Worm (Caenorhabditis elegans) whole organism, young adult: ENCODE measurements around the gene srx-36.

ENCODE experiments used
- C06A6.2 ChIP-seq: fragments of 200-800 bp; sonication (Bioruptor generic); conservative IDR thresholded peaks from 2 replicates; pipeline ENCODE4 v1.3.6; 2022; ENCODE audit warnings: missing genetic modification characterization, missing compliant biosample characterization
- F10E7.11 ChIP-seq: sonication (generic microtip); optimal IDR thresholded peaks from 2 replicates; lab custom pipeline; 2017; ENCODE audit warnings: mild to moderate bottlenecking, missing genetic modification characterization, moderate library complexity, missing compliant biosample characterization
- F22D6.2 ChIP-seq: sonication (generic microtip); optimal IDR thresholded peaks from 2 replicates; lab custom pipeline; 2016; ENCODE audit warnings: mild to moderate bottlenecking, missing genetic modification characterization, missing compliant biosample characterization
- F33H1.4 ChIP-seq: fragments of 200-800 bp; sonication (Bioruptor generic); IDR thresholded peaks from 2 replicates; pipeline ENCODE4 v1.3.6; 2022; ENCODE audit warnings: missing genetic modification reagents, missing genetic modification characterization, missing compliant biosample characterization
- F57A8.1 ChIP-seq: fragments of 200-800 bp; sonication (Bioruptor generic); optimal IDR thresholded peaks from 2 replicates; lab custom pipeline; 2018; ENCODE audit warnings: mild to moderate bottlenecking, missing genetic modification characterization, moderate library complexity, missing compliant biosample characterization
- K11D2.4 ChIP-seq: fragments of 200-800 bp; sonication (Bioruptor generic); IDR thresholded peaks from 2 replicates; pipeline ENCODE4 v1.3.6; 2022; ENCODE audit warnings: missing genetic modification reagents, missing genetic modification characterization, missing compliant biosample characterization
- Y53F4B.3 ChIP-seq: fragments of 200-800 bp; sonication (Bioruptor generic); IDR thresholded peaks from 2 replicates; pipeline ENCODE4 v1.3.6; 2022; ENCODE audit warnings: missing genetic modification reagents, missing genetic modification characterization, missing compliant biosample characterization
- Y53G8AR.9 ChIP-seq: fragments of 200-800 bp; sonication (Bioruptor generic); conservative IDR thresholded peaks from 2 replicates; pipeline ENCODE4 v1.3.6; 2022; ENCODE audit warnings: missing genetic modification reagents, missing genetic modification characterization, missing compliant biosample characterization
- Y67H2A.10 ChIP-seq: fragments of 200-800 bp; sonication (Bioruptor generic); conservative IDR thresholded peaks from 2 replicates; pipeline ENCODE4 v1.3.6; 2022; ENCODE audit warnings: missing genetic modification reagents, missing genetic modification characterization, missing compliant biosample characterization
- Y79H2A.3 ChIP-seq: fragments of 200-800 bp; sonication (Bioruptor generic); conservative IDR thresholded peaks from 2 replicates; pipeline ENCODE4 v1.3.6; 2022; ENCODE audit warnings: missing genetic modification reagents, missing genetic modification characterization, missing compliant biosample characterization
- ama-1 ChIP-seq, 3 experiments: fragments of 150-350 bp in 1 of 3; sonication (generic microtip) in 2 of 3; optimal IDR thresholded peaks; 2 replicates each; lab custom pipeline; 2014 to 2018; ENCODE audit warnings: missing biosample characterization in 2 of 3, missing genetic modification characterization in 2 of 3, missing genetic modification reagents in 2 of 3
- atf-7 ChIP-seq: sonication (generic microtip); optimal IDR thresholded peaks from 2 replicates; lab custom pipeline; 2017; ENCODE audit warnings: mild to moderate bottlenecking, missing genetic modification characterization, missing compliant biosample characterization
- attf-3 ChIP-seq: fragments of 200-800 bp; sonication (Bioruptor generic); conservative IDR thresholded peaks from 2 replicates; pipeline ENCODE4 v1.3.6; 2022; ENCODE audit warnings: missing genetic modification reagents, missing genetic modification characterization, missing compliant biosample characterization
- attf-6 ChIP-seq: fragments of 200-800 bp; sonication (Bioruptor generic); IDR thresholded peaks from 2 replicates; pipeline ENCODE4 v1.3.6; 2022; ENCODE audit warnings: missing genetic modification reagents, missing genetic modification characterization, missing compliant biosample characterization
- ccch-3 ChIP-seq: fragments of 200-800 bp; sonication (Bioruptor generic); optimal IDR thresholded peaks from 2 replicates; lab custom pipeline; 2018; ENCODE audit warnings: mild to moderate bottlenecking, missing genetic modification characterization, missing compliant biosample characterization
- cebp-2 ChIP-seq: fragments of 200-800 bp; sonication (Bioruptor generic); IDR thresholded peaks from 2 replicates; pipeline ENCODE4 v1.3.6; 2022; ENCODE audit warnings: missing genetic modification characterization, missing compliant biosample characterization
- ceh-100 ChIP-seq: fragments of 200-800 bp; sonication (Bioruptor generic); IDR thresholded peaks from 2 replicates; pipeline ENCODE4 v1.3.6; 2022; ENCODE audit warnings: missing genetic modification reagents, missing genetic modification characterization, missing compliant biosample characterization
- ceh-58 ChIP-seq: fragments of 200-800 bp; sonication (Bioruptor generic); IDR thresholded peaks from 2 replicates; pipeline ENCODE4 v1.3.6; 2022; ENCODE audit warnings: missing genetic modification characterization, missing compliant biosample characterization
- ceh-91 ChIP-seq: fragments of 200-800 bp; sonication (Bioruptor generic); IDR thresholded peaks from 2 replicates; pipeline ENCODE4 v1.3.6; 2022; ENCODE audit warnings: missing genetic modification reagents, missing genetic modification characterization, missing compliant biosample characterization
- dox-1 ChIP-seq: fragments of 200-800 bp; sonication (Bioruptor generic); IDR thresholded peaks from 2 replicates; pipeline ENCODE4 v1.3.6; 2022; ENCODE audit warnings: missing genetic modification reagents, missing genetic modification characterization, missing compliant biosample characterization
- egrh-3 ChIP-seq: fragments of 200-800 bp; sonication (Bioruptor generic); IDR thresholded peaks from 2 replicates; pipeline ENCODE4 v1.3.6; 2022; ENCODE audit warnings: missing genetic modification reagents, missing genetic modification characterization, missing compliant biosample characterization
- gei-17 ChIP-seq: fragments of 200-800 bp; sonication (Bioruptor generic); optimal IDR thresholded peaks from 2 replicates; lab custom pipeline; 2018; ENCODE audit warnings: mild to moderate bottlenecking, missing genetic modification characterization, missing compliant biosample characterization
- hlh-26 ChIP-seq: fragments of 200-800 bp; sonication (Bioruptor generic); conservative IDR thresholded peaks from 2 replicates; pipeline ENCODE4 v1.3.6; 2022; ENCODE audit warnings: missing genetic modification reagents, missing genetic modification characterization, missing compliant biosample characterization
- hsf-1 ChIP-seq: fragments of 200-800 bp; sonication (Bioruptor generic); IDR thresholded peaks from 2 replicates; pipeline ENCODE4 v1.3.6; 2022; ENCODE audit warnings: missing genetic modification reagents, missing genetic modification characterization, missing compliant biosample characterization
- let-526 ChIP-seq: fragments of 200-800 bp; sonication (Bioruptor generic); IDR thresholded peaks from 2 replicates; pipeline ENCODE4 v1.3.6; 2022; ENCODE audit warnings: missing genetic modification reagents, missing genetic modification characterization, missing compliant biosample characterization
- let-607 ChIP-seq, 2 experiments: fragments of 200-800 bp in 1 of 2; sonication (Bioruptor generic) in 1 of 2; sonication (generic microtip) in 1 of 2; optimal IDR thresholded peaks; 2 replicates each; lab custom pipeline; 2016 to 2018; ENCODE audit warnings: mild to moderate bottlenecking in 2 of 2, missing compliant biosample characterization in 2 of 2, missing genetic modification characterization in 2 of 2, moderate library complexity in 2 of 2, missing genotype in 1 of 2
- lsy-27 ChIP-seq: sonication (generic microtip); optimal IDR thresholded peaks from 2 replicates; lab custom pipeline; 2017; ENCODE audit warnings: missing genetic modification characterization, mild to moderate bottlenecking, missing compliant biosample characterization, antibody characterized with exemption, missing genotype, borderline replicate concordance; ENCODE audit not compliant: insufficient read depth
- madf-6 ChIP-seq: fragments of 200-800 bp; sonication (Bioruptor generic); IDR thresholded peaks from 2 replicates; pipeline ENCODE4 v1.3.6; 2022; ENCODE audit warnings: missing genetic modification reagents, missing genetic modification characterization, missing compliant biosample characterization
- nhr-80 ChIP-seq: sonication (generic microtip); optimal IDR thresholded peaks from 2 replicates; lab custom pipeline; 2016; ENCODE audit warnings: missing genetic modification characterization, missing compliant biosample characterization
- rpc-1 ChIP-seq, 2 experiments: fragments of 150-350 bp in 1 of 2; sonication (generic microtip) in 1 of 2; optimal IDR thresholded peaks; 2 replicates each; lab custom pipeline; 2014 to 2018; ENCODE audit warnings: missing biosample characterization in 1 of 2, missing genetic modification characterization in 1 of 2, missing genetic modification reagents in 1 of 2, missing genotype in 1 of 2
- sdz-38 ChIP-seq: sonication (generic microtip); optimal IDR thresholded peaks from 2 replicates; lab custom pipeline; 2016; ENCODE audit warnings: missing genotype, missing genetic modification characterization, missing compliant biosample characterization
- snpc-1.1 ChIP-seq: sonication (generic microtip); optimal IDR thresholded peaks from 2 replicates; lab custom pipeline; 2017; ENCODE audit warnings: missing genetic modification characterization, mild to moderate bottlenecking, missing compliant biosample characterization, antibody characterized with exemption, moderate library complexity, missing genotype, missing genetic modification reagents; ENCODE audit not compliant: insufficient read depth
- snpc-1.3 ChIP-seq: sonication (generic microtip); optimal IDR thresholded peaks from 2 replicates; lab custom pipeline; 2017; ENCODE audit warnings: missing genetic modification characterization, mild to moderate bottlenecking, missing compliant biosample characterization, antibody characterized with exemption, moderate library complexity, missing genotype, missing genetic modification reagents; ENCODE audit not compliant: insufficient read depth
- snpc-4 ChIP-seq, 5 experiments: fragments of 150-350 bp in 1 of 5; sonication (generic microtip) in 4 of 5; optimal IDR thresholded peaks; 2 replicates each; lab custom pipeline; 2014 to 2018; ENCODE audit warnings: missing genetic modification characterization in 5 of 5, missing biosample characterization in 3 of 5, antibody characterized with exemption in 2 of 5, mild to moderate bottlenecking in 2 of 5, missing compliant biosample characterization in 2 of 5, missing genotype in 2 of 5, moderate library complexity in 2 of 5, missing genetic modification reagents in 1 of 5
- somi-1 ChIP-seq: fragments of 200-800 bp; sonication (Bioruptor generic); optimal IDR thresholded peaks from 2 replicates; lab custom pipeline; 2018; ENCODE audit warnings: mild to moderate bottlenecking, missing genetic modification characterization, missing compliant biosample characterization
- sptf-2 ChIP-seq: fragments of 200-800 bp; sonication (Bioruptor generic); optimal IDR thresholded peaks from 2 replicates; lab custom pipeline; 2018; ENCODE audit warnings: mild to moderate bottlenecking, missing genetic modification characterization, missing compliant biosample characterization
- tbp1 ChIP-seq: fragments of 200-800 bp; sonication (Bioruptor generic); optimal IDR thresholded peaks from 2 replicates; lab custom pipeline; 2018; ENCODE audit warnings: mild to moderate bottlenecking, missing genetic modification characterization, missing compliant biosample characterization
- tbx-9 ChIP-seq: sonication (generic microtip); optimal IDR thresholded peaks from 2 replicates; lab custom pipeline; 2016; ENCODE audit warnings: borderline replicate concordance, missing genetic modification characterization, inconsistent platforms, missing compliant biosample characterization
- tlf-1 ChIP-seq: fragments of 200-800 bp; sonication (Bioruptor generic); optimal IDR thresholded peaks from 2 replicates; lab custom pipeline; 2018; ENCODE audit warnings: mild to moderate bottlenecking, missing genetic modification characterization, missing compliant biosample characterization
- xnd-1 ChIP-seq: sonication (generic microtip); optimal IDR thresholded peaks from 2 replicates; lab custom pipeline; 2016; ENCODE audit warnings: missing genotype, missing genetic modification reagents, missing genetic modification characterization, missing compliant biosample characterization
- ztf-6 ChIP-seq: fragments of 200-800 bp; sonication (Bioruptor generic); IDR thresholded peaks from 2 replicates; pipeline ENCODE4 v1.3.6; 2022; ENCODE audit warnings: missing genetic modification reagents, missing genetic modification characterization, missing compliant biosample characterization

srx-36 gene

DNA sequence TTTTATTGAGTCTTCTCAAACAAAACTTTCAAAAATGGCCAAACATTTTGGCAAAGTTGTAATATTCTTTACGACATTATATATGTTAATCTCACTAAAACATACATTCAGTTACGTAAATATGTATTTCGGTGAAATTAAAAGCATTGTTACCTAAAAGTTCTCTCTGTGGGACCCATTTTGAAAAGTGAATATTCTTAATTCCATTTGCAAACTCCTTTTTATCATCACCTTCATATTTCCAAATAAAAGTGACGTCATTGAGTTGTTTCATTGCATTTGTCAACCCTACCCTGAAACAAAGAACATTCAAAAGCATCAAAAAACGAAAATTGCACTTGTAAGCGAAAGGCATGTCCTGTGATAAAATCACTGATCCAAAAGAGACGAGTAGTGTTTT, 9.5 kb upstream of the srx-36 start:
- TF ChIP-seq K11D2.4 (GFP tag; lab: Robert Waterston, UW): no peak
- peak; percentile 42 for TF ChIP-seq atf-7 (tag; lab: Kevin White, UChicago)
- TF ChIP-seq, all 124 proteins: peak for 1

DNA sequence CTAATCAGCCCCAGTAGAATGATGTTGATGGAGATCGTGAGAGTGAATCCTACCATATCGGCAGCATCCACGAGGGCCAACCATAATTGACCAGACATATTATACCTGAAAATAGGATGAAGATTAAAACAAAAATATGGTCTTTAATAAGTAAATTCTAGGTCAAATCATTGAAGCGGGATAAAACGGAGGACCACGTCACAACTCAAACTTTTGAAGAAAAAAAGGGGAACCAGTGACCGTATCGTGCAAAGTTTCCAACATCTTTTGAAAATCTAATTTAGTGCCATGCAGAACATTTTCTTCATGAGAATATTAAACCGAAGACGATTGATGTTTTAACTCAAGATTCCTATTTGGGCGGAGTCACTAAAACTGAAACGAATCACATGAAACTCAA, 7.4 kb upstream of the srx-36 start, which contains the start of gene str-112:
Gene str-112, minus strand, starts transcription at position 101 of the 400 bp plus-strand sequence.
- no peak for TF ChIP-seq Y67H2A.10 (GFP tag; lab: Robert Waterston, UW)
- TF ChIP-seq hsf-1: no peak
- no peak for TF ChIP-seq Y53G8AR.9 (GFP tag; lab: Robert Waterston, UW)
- no peak for TF ChIP-seq snpc-4 (GFP tag; optimal IDR thresholded peaks at IDR 0.05; lab: Kevin White, UChicago)
- no peak for TF ChIP-seq snpc-4 (tag; optimal IDR thresholded peaks at IDR 0.05; lab: Kevin White, UChicago)
- TF ChIP-seq snpc-1.1 (tag; lab: Kevin White, UChicago): no peak
- TF ChIP-seq tbp1 (GFP tag; lab: Kevin White, UChicago): no peak
- TF ChIP-seq ceh-91: no peak
- no peak for TF ChIP-seq egrh-3 (GFP tag; lab: Robert Waterston, UW)

DNA sequence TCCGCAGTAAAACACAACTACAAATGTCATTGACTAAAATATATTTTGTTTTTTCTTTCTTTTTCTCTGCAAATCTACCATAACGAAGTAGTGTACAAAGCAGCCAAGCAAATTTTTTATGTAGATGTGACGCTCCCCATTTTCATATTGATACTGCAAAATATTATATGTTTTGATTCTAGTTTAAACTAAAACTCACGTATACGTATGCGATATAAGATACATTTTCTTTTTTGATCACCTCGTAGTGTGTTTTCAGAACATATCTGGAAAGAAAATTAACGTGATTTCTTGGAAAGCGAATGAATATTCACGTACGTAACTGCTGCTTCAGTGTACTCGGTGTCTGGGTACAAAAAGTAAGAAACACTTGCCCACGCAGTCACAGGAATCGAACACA, 6.0 kb upstream of the srx-36 start:
- TF ChIP-seq madf-6 (no peak), F22D6.2 (tag; lab: Kevin White, UChicago) (no peak), atf-7 (tag; lab: Kevin White, UChicago) (no peak), F33H1.4 (GFP tag; lab: Robert Waterston, UW) (no peak), C06A6.2 (GFP tag; lab: Robert Waterston, UW) (no peak), attf-6 (GFP tag; lab: Robert Waterston, UW) (no peak), tbx-9 (tag; lab: Kevin White, UChicago) (no peak), attf-3 (GFP tag; lab: Robert Waterston, UW) (no peak), F57A8.1 (no peak), F10E7.11 (tag; lab: Kevin White, UChicago) (no peak), Y79H2A.3 (no peak), let-526 (GFP tag; lab: Robert Waterston, UW) (no peak), lsy-27 (tag; lab: Kevin White, UChicago) (no peak), ztf-6 (GFP tag; lab: Robert Waterston, UW) (no peak), ceh-58 (GFP tag; lab: Robert Waterston, UW) (no peak), somi-1 (GFP tag; lab: Kevin White, UChicago) (no peak), cebp-2 (GFP tag; lab: Robert Waterston, UW) (no peak), ccch-3 (no peak), snpc-1.3 (tag; lab: Kevin White, UChicago) (no peak)
- TF ChIP-seq, all 124 proteins: peak for 0

ce11 chrV:7133963-7134362, 3.1 kb upstream of the srx-36 start, which contains the start of gene F10D2.16:
Gene F10D2.16, plus strand, starts transcription at chrV:7134263.
- no peak for TF ChIP-seq atf-7 (tag; lab: Kevin White, UChicago)
- TF ChIP-seq ceh-100 (GFP tag; lab: Robert Waterston, UW): no peak
- no peak for TF ChIP-seq gei-17 (GFP tag; lab: Kevin White, UChicago)
- TF ChIP-seq sptf-2: no peak
- no peak for TF ChIP-seq sdz-38 (tag; lab: Kevin White, UChicago)
- TF ChIP-seq nhr-80 (tag; lab: Kevin White, UChicago): no peak
- no peak for TF ChIP-seq rpc-1 (optimal IDR thresholded peaks at IDR 0.05; lab: Kevin White, UChicago)
- no peak for TF ChIP-seq rpc-1 (tag; optimal IDR thresholded peaks at IDR 0.05; lab: Kevin White, UChicago)
- TF ChIP-seq hlh-26 (GFP tag; lab: Robert Waterston, UW): no peak
- no peak for TF ChIP-seq tlf-1 (GFP tag; lab: Kevin White, UChicago)
- TF ChIP-seq ama-1 (optimal IDR thresholded peaks at IDR 0.05; lab: Kevin White, UChicago): no peak
- no peak for TF ChIP-seq ama-1 (GFP tag; optimal IDR thresholded peaks at IDR 0.05; lab: Kevin White, UChicago)
- no peak for TF ChIP-seq let-607 (tag; optimal IDR thresholded peaks at IDR 0.05; lab: Kevin White, UChicago)
- no peak for TF ChIP-seq dox-1
- no peak for TF ChIP-seq Y53F4B.3 (GFP tag; lab: Robert Waterston, UW)
- no peak for TF ChIP-seq xnd-1 (tag; lab: Kevin White, UChicago)
- TF ChIP-seq, all 124 proteins: peak for 0
